Fruit fly (Drosophila melanogaster) whole organism, pupa: Measurements from ENCODE around the gene CG4462.

Experiments
- CG15710 ChIP-seq: fragments of 200-800 bp; sonication (Bioruptor generic); optimal IDR thresholded peaks from 2 replicates; lab custom pipeline; 2018; ENCODE audit warnings: missing biosample characterization, mild to moderate bottlenecking, missing genetic modification characterization, moderate library complexity
- CG32121 ChIP-seq: fragments of 200-800 bp; sonication (Bioruptor generic); IDR thresholded peaks from 2 replicates; pipeline ENCODE4 v1.3.6; 2022; ENCODE audit warnings: missing biosample characterization, missing genetic modification characterization
- CG34367 ChIP-seq: fragments of 200-800 bp; sonication (Bioruptor generic); optimal IDR thresholded peaks from 2 replicates; lab custom pipeline; 2018; ENCODE audit warnings: missing biosample characterization, mild to moderate bottlenecking, missing genetic modification characterization
- CG8159 ChIP-seq: fragments of 200-800 bp; sonication (Bioruptor generic); optimal IDR thresholded peaks from 3 replicates; lab custom pipeline; 2018; ENCODE audit warnings: missing biosample characterization, mild to moderate bottlenecking, missing genetic modification characterization, moderate library complexity
- D1 ChIP-seq: fragments of 200-800 bp; sonication (Bioruptor generic); optimal IDR thresholded peaks from 2 replicates; lab custom pipeline; 2018; ENCODE audit warnings: missing biosample characterization, mild to moderate bottlenecking, missing genetic modification characterization, moderate library complexity
- EcR ChIP-seq: fragments of 200-800 bp; sonication (Bioruptor generic); optimal IDR thresholded peaks from 3 replicates; lab custom pipeline; 2019; ENCODE audit warnings: missing biosample characterization, missing genetic modification characterization, mild to moderate bottlenecking, moderate library complexity, missing genetic modification reagents
- Pif1B ChIP-seq: fragments of 200-800 bp; sonication (Bioruptor generic); optimal IDR thresholded peaks from 3 replicates; lab custom pipeline; 2016; ENCODE audit warnings: missing biosample characterization, missing genetic modification characterization
- fd96Ca ChIP-seq: fragments of 200-800 bp; sonication (Bioruptor generic); IDR thresholded peaks from 3 replicates; pipeline ENCODE4 v1.3.6; 2022; ENCODE audit warnings: missing biosample characterization, missing genetic modification characterization
- gl ChIP-seq: fragments of 200-800 bp; sonication (Bioruptor generic); optimal IDR thresholded peaks from 2 replicates; lab custom pipeline; 2018; ENCODE audit warnings: missing biosample characterization, mild to moderate bottlenecking, missing genetic modification characterization
- rn ChIP-seq: fragments of 200-800 bp; sonication (Bioruptor generic); IDR thresholded peaks from 2 replicates; pipeline ENCODE4 v1.3.6; 2022; ENCODE audit warnings: missing biosample characterization, missing genetic modification characterization

DNA sequence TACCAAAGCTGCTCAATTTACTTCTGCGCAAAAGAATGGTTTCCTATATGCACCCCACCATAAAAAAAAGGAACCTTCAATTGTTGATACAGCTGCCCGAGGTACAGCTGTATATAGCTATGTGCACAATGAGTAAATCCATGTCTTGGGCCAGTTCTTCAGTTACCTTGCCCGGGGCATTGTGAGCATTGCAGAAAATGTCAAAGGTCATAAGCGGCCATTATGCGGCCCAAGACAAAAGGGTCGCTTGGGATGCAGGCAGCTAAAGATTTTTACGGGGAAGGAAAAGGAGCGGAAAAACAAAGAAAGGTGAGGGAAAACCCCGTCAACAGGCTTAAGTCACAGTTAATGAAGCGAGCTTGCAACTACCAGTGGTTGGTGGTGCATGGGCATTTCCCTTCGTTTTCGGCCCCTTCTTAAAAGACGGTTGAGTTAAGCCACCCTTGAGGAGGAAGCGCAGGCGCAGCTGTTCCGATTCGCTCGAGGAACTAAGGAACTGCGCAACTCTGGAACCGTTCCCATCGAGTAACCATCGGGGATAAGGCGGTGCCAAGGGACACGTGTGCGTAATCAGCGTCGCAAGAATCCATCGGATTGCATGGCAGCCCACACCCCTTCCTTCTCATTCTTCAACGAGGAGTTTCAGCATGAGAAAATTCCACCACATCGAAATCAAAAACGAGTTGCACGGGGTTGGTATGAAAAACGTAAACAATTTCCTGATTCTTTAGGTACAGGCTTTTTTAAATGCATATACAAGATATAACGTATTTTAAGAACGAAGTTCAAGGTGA lies 5.9 kb upstream of the CG4462 start:
- TF ChIP-seq fd96Ca (GFP tag; lab: Robert Waterston, UW): no peak
- TF ChIP-seq EcR: no peak
- no peak for TF ChIP-seq CG34367 (tag; lab: Kevin White, UChicago)
- TF ChIP-seq CG32121 (GFP tag; lab: Robert Waterston, UW): no peak
- TF ChIP-seq rn (GFP tag; lab: Robert Waterston, UW): no peak
- no peak for TF ChIP-seq Pif1B (GFP tag; lab: Kevin White, UChicago)
- TF ChIP-seq gl (tag; lab: Kevin White, UChicago): no peak
- TF ChIP-seq CG15710 (tag; lab: Kevin White, UChicago): no peak
- TF ChIP-seq D1 (tag; lab: Kevin White, UChicago): no peak
- no peak for TF ChIP-seq CG8159
